Worm (Caenorhabditis elegans): ENCODE results near the gene R07G3.8.

R07G3.8 gene

DNA sequence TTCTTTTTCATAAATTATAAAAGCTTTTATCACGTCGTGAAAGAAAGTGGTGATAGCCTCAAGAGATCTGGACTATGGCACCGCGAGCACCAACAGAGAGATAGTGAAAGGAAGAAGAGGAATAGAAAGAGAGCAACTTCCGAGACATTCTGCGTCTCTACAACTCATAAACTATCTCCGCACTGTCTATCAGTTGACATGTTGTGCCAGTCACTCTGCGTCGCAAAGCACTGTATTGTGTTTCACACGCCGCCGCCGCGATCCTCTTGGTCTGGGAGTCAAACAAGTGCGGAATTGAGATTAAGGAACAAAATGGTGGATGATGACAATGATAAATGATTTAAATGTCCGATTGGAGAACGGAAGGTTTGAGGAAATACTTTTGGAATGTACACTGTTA, 3.2 kb upstream of the R07G3.8 start (continued):
- TF ChIP-seq Y5F2A.4 (GFP tag; optimal IDR thresholded peaks at IDR 0.05) (no peak), nhr-11 (tag; optimal IDR thresholded peaks at IDR 0.05) (no peak), mdt-29 (GFP tag; IDR thresholded peaks at IDR 0.05) (no peak), zfp-3 (GFP tag; conservative IDR thresholded peaks at IDR 0.05) (no peak), spr-1 (tag; optimal IDR thresholded peaks at IDR 0.05) (no peak), lin-29 (GFP tag; IDR thresholded peaks at IDR 0.05) (no peak), rbr-2 (tag; optimal IDR thresholded peaks at IDR 0.05) (no peak), aly-2 (tag; optimal IDR thresholded peaks at IDR 0.05) (no peak), Y75B8A.6 (GFP tag; IDR thresholded peaks at IDR 0.05) (no peak), daf-12 (tag; optimal IDR thresholded peaks at IDR 0.05) (no peak), vab-7 (GFP tag; IDR thresholded peaks at IDR 0.05) (no peak), ztf-11 (tag; optimal IDR thresholded peaks at IDR 0.05) (no peak)

DNA sequence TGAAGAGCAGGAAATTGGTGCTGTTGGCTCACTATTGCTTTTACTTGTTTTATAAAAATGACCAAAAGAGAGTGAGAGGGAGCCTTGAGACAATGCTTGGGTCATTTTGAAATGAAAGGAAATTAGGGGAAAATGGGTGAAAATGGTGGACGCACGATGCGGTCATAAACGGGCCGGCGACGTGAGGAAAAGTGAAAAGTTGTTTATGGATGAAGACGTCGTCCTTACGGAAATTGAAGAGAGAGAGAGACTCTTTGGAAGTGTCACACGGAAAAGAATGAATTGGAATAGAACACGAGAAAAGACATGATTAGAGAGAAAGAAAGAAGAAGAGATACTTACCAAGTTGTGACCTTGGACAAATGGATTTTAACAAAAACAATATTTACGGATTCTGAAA, 1.2 kb upstream of the R07G3.8 start:
- TF ChIP-seq mdl-1 (tag; optimal IDR thresholded peaks at IDR 0.05) (peak in 1 of 2 experiments; percentile 19), pha-4 (GFP tag; IDR thresholded peaks at IDR 0.05) (no peak), pha-4 (tag; optimal IDR thresholded peaks at IDR 0.05) (no peak), ceh-62 (tag; optimal IDR thresholded peaks at IDR 0.05) (no peak), lir-3 (tag; optimal IDR thresholded peaks at IDR 0.05) (no peak), nhr-25 (tag; optimal IDR thresholded peaks at IDR 0.05; ENCODE audit: borderline replicate concordance, insufficient read depth) (no peak), hmg-1.1 (GFP tag; IDR thresholded peaks at IDR 0.05) (no peak), egl-43 (GFP tag; IDR thresholded peaks at IDR 0.05) (no peak), snpc-4 (tag; optimal IDR thresholded peaks at IDR 0.05) (no peak), Y75B8A.6 (GFP tag; IDR thresholded peaks at IDR 0.05) (no peak), mxl-3 (GFP tag; optimal IDR thresholded peaks at IDR 0.05) (no peak), daf-19 (GFP tag; conservative IDR thresholded peaks at IDR 0.05) (no peak), ctbp-1 (GFP tag; IDR thresholded peaks at IDR 0.05) (no peak), daf-12 (tag; optimal IDR thresholded peaks at IDR 0.05) (no peak), R02D3.7 (tag; optimal IDR thresholded peaks at IDR 0.05) (no peak), ZK337.2 (GFP tag; IDR thresholded peaks at IDR 0.05) (no peak), madf-5 (GFP tag; IDR thresholded peaks at IDR 0.05) (no peak), nhr-11 (tag; optimal IDR thresholded peaks at IDR 0.05) (no peak), dmd-9 (GFP tag; IDR thresholded peaks at IDR 0.05) (no peak), T20F7.1 (GFP tag; optimal IDR thresholded peaks at IDR 0.05) (no peak), F26F4.8 (GFP tag; conservative IDR thresholded peaks at IDR 0.05) (no peak), ztf-7 (tag; optimal IDR thresholded peaks at IDR 0.05) (no peak), nhr-10 (tag; optimal IDR thresholded peaks at IDR 0.05) (no peak), mep-1 (tag; optimal IDR thresholded peaks at IDR 0.05) (no peak), rbr-2 (tag; optimal IDR thresholded peaks at IDR 0.05) (no peak), nhr-28 (tag; optimal IDR thresholded peaks at IDR 0.05) (no peak), nhr-6 (tag; optimal IDR thresholded peaks at IDR 0.05) (no peak), ZK546.5 (tag; optimal IDR thresholded peaks at IDR 0.05) (no peak), dmd-6 (GFP tag; IDR thresholded peaks at IDR 0.05) (no peak), hlh-30 (tag; optimal IDR thresholded peaks at IDR 0.05; ENCODE audit: insufficient read depth) (peak; percentile 57), F49E8.2 (tag; optimal IDR thresholded peaks at IDR 0.05; ENCODE audit: borderline replicate concordance) (no peak), unc-62 (GFP tag; optimal IDR thresholded peaks at IDR 0.05 in 1 of 2) (peak in 1 of 2 experiments; percentile 70), unc-62 (tag; optimal IDR thresholded peaks at IDR 0.05) (no peak), aha-1 (tag) (peak; percentile 20), lin-38 (GFP tag; IDR thresholded peaks at IDR 0.05) (no peak)
